Worm (Caenorhabditis elegans) whole organism, young adult: ENCODE results near the gene ida-1.

Experiments used
- B0336.3 ChIP-seq: fragments of 200-800 bp; sonication (Bioruptor generic); IDR thresholded peaks from 2 replicates; pipeline ENCODE4 v1.3.6; 2022; ENCODE audit warnings: missing genetic modification characterization, missing compliant biosample characterization
- F10E7.11 ChIP-seq: sonication (generic microtip); optimal IDR thresholded peaks from 2 replicates; lab custom pipeline; 2017; ENCODE audit warnings: mild to moderate bottlenecking, missing genetic modification characterization, moderate library complexity, missing compliant biosample characterization
- F22D6.2 ChIP-seq: sonication (generic microtip); optimal IDR thresholded peaks from 2 replicates; lab custom pipeline; 2016; ENCODE audit warnings: mild to moderate bottlenecking, missing genetic modification characterization, missing compliant biosample characterization
- F37B4.10 ChIP-seq: fragments of 200-800 bp; sonication (Bioruptor generic); IDR thresholded peaks from 2 replicates; pipeline ENCODE4 v1.3.6; 2022; ENCODE audit warnings: missing genetic modification characterization, missing compliant biosample characterization
- F49E8.2 ChIP-seq: sonication (generic microtip); optimal IDR thresholded peaks from 3 replicates; lab custom pipeline; 2017; ENCODE audit warnings: missing genetic modification characterization, mild to moderate bottlenecking, missing compliant biosample characterization, antibody characterized with exemption, moderate library complexity; ENCODE audit not compliant: insufficient read depth
- F52B5.7 ChIP-seq: sonication (generic microtip); optimal IDR thresholded peaks from 2 replicates; lab custom pipeline; 2016; ENCODE audit warnings: mild to moderate bottlenecking, missing genetic modification characterization, missing compliant biosample characterization
- F57C9.4 ChIP-seq: sonication (generic microtip); optimal IDR thresholded peaks from 2 replicates; lab custom pipeline; 2017; ENCODE audit warnings: mild to moderate bottlenecking, missing genetic modification characterization, missing compliant biosample characterization
- K11D2.4 ChIP-seq: fragments of 200-800 bp; sonication (Bioruptor generic); IDR thresholded peaks from 2 replicates; pipeline ENCODE4 v1.3.6; 2022; ENCODE audit warnings: missing genetic modification reagents, missing genetic modification characterization, missing compliant biosample characterization
- Y56A3A.18 ChIP-seq: fragments of 200-800 bp; sonication (Bioruptor generic); IDR thresholded peaks from 2 replicates; pipeline ENCODE4 v1.3.6; 2022; ENCODE audit warnings: missing genetic modification reagents, missing genetic modification characterization, missing compliant biosample characterization
- ZK185.1 ChIP-seq: sonication (generic microtip); optimal IDR thresholded peaks from 2 replicates; lab custom pipeline; 2016; ENCODE audit warnings: mild to moderate bottlenecking, missing genetic modification characterization, missing compliant biosample characterization; ENCODE audit not compliant: poor library complexity, severe bottlenecking
- akir-1 ChIP-seq: fragments of 200-800 bp; sonication (Bioruptor generic); optimal IDR thresholded peaks from 2 replicates; lab custom pipeline; 2018; ENCODE audit warnings: mild to moderate bottlenecking, missing genetic modification characterization, moderate library complexity, missing compliant biosample characterization
- aptf-3 ChIP-seq: fragments of 200-800 bp; sonication (Bioruptor generic); IDR thresholded peaks from 2 replicates; pipeline ENCODE4 v1.3.6; 2022; ENCODE audit warnings: missing genetic modification characterization, missing compliant biosample characterization
- atf-7 ChIP-seq: sonication (generic microtip); optimal IDR thresholded peaks from 2 replicates; lab custom pipeline; 2017; ENCODE audit warnings: mild to moderate bottlenecking, missing genetic modification characterization, missing compliant biosample characterization
- athp-1 ChIP-seq: sonication (generic microtip); optimal IDR thresholded peaks from 2 replicates; lab custom pipeline; 2017; ENCODE audit warnings: mild to moderate bottlenecking, missing genetic modification characterization, missing compliant biosample characterization
- attf-5 ChIP-seq: fragments of 200-800 bp; sonication (Bioruptor generic); optimal IDR thresholded peaks from 2 replicates; lab custom pipeline; 2018; ENCODE audit warnings: mild to moderate bottlenecking, missing genetic modification characterization, missing compliant biosample characterization
- attf-6 ChIP-seq: fragments of 200-800 bp; sonication (Bioruptor generic); IDR thresholded peaks from 2 replicates; pipeline ENCODE4 v1.3.6; 2022; ENCODE audit warnings: missing genetic modification reagents, missing genetic modification characterization, missing compliant biosample characterization
- cebp-1 ChIP-seq, 2 experiments: fragments of 200-800 bp in 1 of 2; sonication (Bioruptor generic) in 1 of 2; sonication (generic microtip) in 1 of 2; IDR thresholded peaks in 1 of 2; optimal IDR thresholded peaks in 1 of 2; 2 replicates each; pipeline versions ENCODE4 v1.3.6 to Lab custom; 2017 to 2022; ENCODE audit warnings: missing compliant biosample characterization in 2 of 2, missing genetic modification characterization in 2 of 2, mild to moderate bottlenecking in 1 of 2, missing genetic modification reagents in 1 of 2, moderate library complexity in 1 of 2
- ceh-100 ChIP-seq: fragments of 200-800 bp; sonication (Bioruptor generic); IDR thresholded peaks from 2 replicates; pipeline ENCODE4 v1.3.6; 2022; ENCODE audit warnings: missing genetic modification reagents, missing genetic modification characterization, missing compliant biosample characterization
- ceh-91 ChIP-seq: fragments of 200-800 bp; sonication (Bioruptor generic); IDR thresholded peaks from 2 replicates; pipeline ENCODE4 v1.3.6; 2022; ENCODE audit warnings: missing genetic modification reagents, missing genetic modification characterization, missing compliant biosample characterization
- chd-7 ChIP-seq: sonication (generic microtip); optimal IDR thresholded peaks from 2 replicates; lab custom pipeline; 2016; ENCODE audit warnings: mild to moderate bottlenecking, missing genetic modification characterization, moderate library complexity, missing compliant biosample characterization
- dox-1 ChIP-seq: fragments of 200-800 bp; sonication (Bioruptor generic); IDR thresholded peaks from 2 replicates; pipeline ENCODE4 v1.3.6; 2022; ENCODE audit warnings: missing genetic modification reagents, missing genetic modification characterization, missing compliant biosample characterization
- dpff-1 ChIP-seq: sonication (generic microtip); optimal IDR thresholded peaks from 2 replicates; lab custom pipeline; 2017; ENCODE audit warnings: mild to moderate bottlenecking, missing genetic modification characterization, missing compliant biosample characterization
- egrh-3 ChIP-seq: fragments of 200-800 bp; sonication (Bioruptor generic); IDR thresholded peaks from 2 replicates; pipeline ENCODE4 v1.3.6; 2022; ENCODE audit warnings: missing genetic modification reagents, missing genetic modification characterization, missing compliant biosample characterization
- him-1 ChIP-seq: sonication (generic microtip); optimal IDR thresholded peaks from 2 replicates; lab custom pipeline; 2016; ENCODE audit warnings: missing genotype, missing genetic modification reagents, missing genetic modification characterization, missing compliant biosample characterization
- hmg-1.2 ChIP-seq: fragments of 200-800 bp; sonication (Bioruptor generic); IDR thresholded peaks from 2 replicates; pipeline ENCODE4 v1.3.6; 2022; ENCODE audit warnings: missing genetic modification reagents, missing genetic modification characterization, missing compliant biosample characterization
- lag-1 ChIP-seq: fragments of 200-800 bp; sonication (Bioruptor generic); IDR thresholded peaks from 2 replicates; pipeline ENCODE4 v1.3.6; 2022; ENCODE audit warnings: missing genetic modification reagents, missing genetic modification characterization, missing compliant biosample characterization
- lin-35 ChIP-seq, 3 experiments: fragments of 150-350 bp in 2 of 3; sonication (generic microtip) in 1 of 3; optimal IDR thresholded peaks; 2 replicates each; lab custom pipeline; 2014 to 2018; ENCODE audit warnings: missing biosample characterization in 3 of 3, missing genetic modification characterization in 3 of 3, missing genetic modification reagents in 3 of 3
- lin-40 ChIP-seq: sonication (generic microtip); optimal IDR thresholded peaks from 2 replicates; lab custom pipeline; 2016; ENCODE audit warnings: missing genetic modification characterization, mild to moderate bottlenecking, missing compliant biosample characterization, missing genotype, missing genetic modification reagents
- nfya-1 ChIP-seq: sonication (generic microtip); optimal IDR thresholded peaks from 2 replicates; lab custom pipeline; 2017; ENCODE audit warnings: antibody characterized with exemption, missing compliant biosample characterization, missing genetic modification characterization, borderline replicate concordance; ENCODE audit not compliant: insufficient read depth
- nhr-80 ChIP-seq: sonication (generic microtip); optimal IDR thresholded peaks from 2 replicates; lab custom pipeline; 2016; ENCODE audit warnings: missing genetic modification characterization, missing compliant biosample characterization
- nhr-90 ChIP-seq: sonication (generic microtip); optimal IDR thresholded peaks from 2 replicates; lab custom pipeline; 2016; ENCODE audit warnings: missing genotype, mild to moderate bottlenecking, missing genetic modification characterization, missing compliant biosample characterization
- pha-4 ChIP-seq: fragments of 150-350 bp; sonication (generic microtip); optimal IDR thresholded peaks from 2 replicates; lab custom pipeline; 2014; ENCODE audit warnings: missing biosample characterization, missing genetic modification reagents, missing genetic modification characterization
- rcor-1 ChIP-seq: fragments of 200-800 bp; sonication (Bioruptor generic); IDR thresholded peaks from 2 replicates; pipeline ENCODE4 v1.3.6; 2022; ENCODE audit warnings: missing genetic modification reagents, missing genetic modification characterization, missing compliant biosample characterization
- rpc-1 ChIP-seq, 2 experiments: fragments of 150-350 bp in 1 of 2; sonication (generic microtip) in 1 of 2; optimal IDR thresholded peaks; 2 replicates each; lab custom pipeline; 2014 to 2018; ENCODE audit warnings: missing biosample characterization in 1 of 2, missing genetic modification characterization in 1 of 2, missing genetic modification reagents in 1 of 2, missing genotype in 1 of 2
- snpc-1.1 ChIP-seq: sonication (generic microtip); optimal IDR thresholded peaks from 2 replicates; lab custom pipeline; 2017; ENCODE audit warnings: missing genetic modification characterization, mild to moderate bottlenecking, missing compliant biosample characterization, antibody characterized with exemption, moderate library complexity, missing genotype, missing genetic modification reagents; ENCODE audit not compliant: insufficient read depth
- snpc-4 ChIP-seq, 5 experiments: fragments of 150-350 bp in 1 of 5; sonication (generic microtip) in 4 of 5; optimal IDR thresholded peaks; 2 replicates each; lab custom pipeline; 2014 to 2018; ENCODE audit warnings: missing genetic modification characterization in 5 of 5, missing biosample characterization in 3 of 5, antibody characterized with exemption in 2 of 5, mild to moderate bottlenecking in 2 of 5, missing compliant biosample characterization in 2 of 5, missing genotype in 2 of 5, moderate library complexity in 2 of 5, missing genetic modification reagents in 1 of 5
- somi-1 ChIP-seq: fragments of 200-800 bp; sonication (Bioruptor generic); optimal IDR thresholded peaks from 2 replicates; lab custom pipeline; 2018; ENCODE audit warnings: mild to moderate bottlenecking, missing genetic modification characterization, missing compliant biosample characterization
- xnd-1 ChIP-seq: sonication (generic microtip); optimal IDR thresholded peaks from 2 replicates; lab custom pipeline; 2016; ENCODE audit warnings: missing genotype, missing genetic modification reagents, missing genetic modification characterization, missing compliant biosample characterization
- zfh-2 ChIP-seq: fragments of 200-800 bp; sonication (Bioruptor generic); conservative IDR thresholded peaks from 2 replicates; pipeline ENCODE4 v1.3.6; 2022; ENCODE audit warnings: missing genetic modification reagents, missing genetic modification characterization, missing compliant biosample characterization
- ztf-18 ChIP-seq: sonication (generic microtip); optimal IDR thresholded peaks from 2 replicates; lab custom pipeline; 2016; ENCODE audit warnings: missing genotype, mild to moderate bottlenecking, missing genetic modification characterization, missing compliant biosample characterization
- ztf-25 ChIP-seq: fragments of 200-800 bp; sonication (Bioruptor generic); IDR thresholded peaks from 2 replicates; pipeline ENCODE4 v1.3.6; 2022; ENCODE audit warnings: missing genetic modification reagents, missing genetic modification characterization, missing compliant biosample characterization

Gene ida-1

ce11 chrIII:5758519-5759099 lies 3.3 kb downstream of the ida-1 start (continued):
- TF ChIP-seq cebp-1 (GFP tag; IDR thresholded peaks at IDR 0.05; lab: Robert Waterston, UW) = no peak
- peak; percentile 35 for TF ChIP-seq cebp-1 (tag; optimal IDR thresholded peaks at IDR 0.05; lab: Kevin White, UChicago)
- peak; percentile 7 for TF ChIP-seq ZK185.1
- TF ChIP-seq lin-35 (GFP tag; optimal IDR thresholded peaks at IDR 0.05; lab: Kevin White, UChicago) = peak in 1 of 3 experiments; percentile 84

- TF ChIP-seq xnd-1 (tag; lab: Kevin White, UChicago) = no peak
- no peak for TF ChIP-seq dox-1 (GFP tag; lab: Robert Waterston, UW)
- TF ChIP-seq attf-6 (GFP tag; lab: Robert Waterston, UW) = no peak
- no peak for TF ChIP-seq zfh-2
- no peak for TF ChIP-seq hmg-1.2 (GFP tag; lab: Robert Waterston, UW)
- TF ChIP-seq atf-7 (tag; lab: Kevin White, UChicago) = no peak
- TF ChIP-seq chd-7 (tag; lab: Kevin White, UChicago) = no peak
Measured at ce11 chrIII:5760721-5761120, 5.4 kb downstream of the ida-1 start.

ce11 chrIII:5761886-5762285 lies 6.5 kb downstream of the ida-1 start:
- TF ChIP-seq nhr-90 (tag; lab: Kevin White, UChicago) = peak; percentile 50
- TF ChIP-seq snpc-1.1 (tag; lab: Kevin White, UChicago) = peak; percentile 7
- TF ChIP-seq egrh-3 (GFP tag; lab: Robert Waterston, UW) = peak; percentile 36; the same call in 1 of the 2 replicates
- no peak for TF ChIP-seq pha-4 (tag; lab: Kevin White, UChicago)
- 0 out of 2 replicates have a peak, but pooled peaks have one; percentile 49 for TF ChIP-seq B0336.3 (GFP tag; lab: Robert Waterston, UW)
- no peak for TF ChIP-seq somi-1 (GFP tag; lab: Kevin White, UChicago)
- no peak for TF ChIP-seq ceh-100 (GFP tag; lab: Robert Waterston, UW)
- TF ChIP-seq F52B5.7 = no peak
- peak; percentile 70 for TF ChIP-seq ztf-18 (tag; lab: Kevin White, UChicago)
- 0 out of 2 replicates have a peak, but pooled peaks have one; percentile 44 for TF ChIP-seq Y56A3A.18 (GFP tag; lab: Robert Waterston, UW)
- no peak for TF ChIP-seq lag-1
- no peak for TF ChIP-seq K11D2.4 (GFP tag; lab: Robert Waterston, UW)
- peak; percentile 39 for TF ChIP-seq athp-1 (tag; lab: Kevin White, UChicago)
- TF ChIP-seq him-1 (tag; lab: Kevin White, UChicago) = peak; percentile 78
- peak; percentile 77 for TF ChIP-seq rpc-1 (optimal IDR thresholded peaks at IDR 0.05; lab: Kevin White, UChicago)
- peak; percentile 87 for TF ChIP-seq rpc-1 (tag; optimal IDR thresholded peaks at IDR 0.05; lab: Kevin White, UChicago)
- TF ChIP-seq ceh-91 = no peak
- TF ChIP-seq attf-5 = peak; percentile 9
- TF ChIP-seq rcor-1 (GFP tag; lab: Robert Waterston, UW) = 0 out of 2 replicates have a peak, but pooled peaks have one; percentile 19
- TF ChIP-seq F37B4.10 = no peak
- no peak for TF ChIP-seq attf-6 (GFP tag; lab: Robert Waterston, UW)
- TF ChIP-seq ZK185.1 = peak; percentile 52
- TF ChIP-seq F22D6.2 = no peak
- 0 out of 2 replicates have a peak, but pooled peaks have one; percentile 14 for TF ChIP-seq aptf-3 (GFP tag; lab: Robert Waterston, UW)
- TF ChIP-seq F10E7.11 = no peak
- no peak for TF ChIP-seq nfya-1
- TF ChIP-seq ztf-25 (GFP tag; lab: Robert Waterston, UW) = peak; percentile 85; the same call in 1 of the 2 replicates
- peak; percentile 17 for TF ChIP-seq nhr-80
- TF ChIP-seq F57C9.4 (tag; lab: Kevin White, UChicago) = no peak
- no peak for TF ChIP-seq lin-40 (tag; lab: Kevin White, UChicago)
- TF ChIP-seq lin-35 (GFP tag; optimal IDR thresholded peaks at IDR 0.05; lab: Kevin White, UChicago) = no peak
- peak; percentile 55 for TF ChIP-seq dox-1 (GFP tag; lab: Robert Waterston, UW)
- TF ChIP-seq snpc-4 (GFP tag; optimal IDR thresholded peaks at IDR 0.05; lab: Kevin White, UChicago) = peak; percentile 44
- peak in 3 of 4 experiments; percentile 43 to 54 (median 52) for TF ChIP-seq snpc-4 (tag; optimal IDR thresholded peaks at IDR 0.05; lab: Kevin White, UChicago)
- TF ChIP-seq akir-1 (GFP tag; lab: Kevin White, UChicago) = no peak
- TF ChIP-seq chd-7 (tag; lab: Kevin White, UChicago) = peak; percentile 71
- TF ChIP-seq F49E8.2 (tag; lab: Kevin White, UChicago) = peak; percentile 65
- TF ChIP-seq dpff-1 (tag; lab: Kevin White, UChicago) = no peak
